Fruit fly (Drosophila melanogaster) whole organism, embryonic: ENCODE data around the gene Ntf-2r.
A peak's percentile ranks its signal among the peaks of the same experiment; 100 is the strongest.

ENCODE experiments used
- B-H2 ChIP-seq: fragments of 200-800 bp; sonication (Bioruptor generic); optimal IDR thresholded peaks from 2 replicates; lab custom pipeline; 2018; ENCODE audit warnings: missing biosample characterization, mild to moderate bottlenecking, missing genetic modification characterization
- CG10431 ChIP-seq: fragments of 200-800 bp; sonication (Bioruptor generic); optimal IDR thresholded peaks from 3 replicates; lab custom pipeline; 2018; ENCODE audit warnings: missing biosample characterization, mild to moderate bottlenecking, missing genetic modification characterization
- CG12942 ChIP-seq: fragments of 200-800 bp; sonication (Bioruptor generic); optimal IDR thresholded peaks from 3 replicates; lab custom pipeline; 2016; ENCODE audit warnings: missing biosample characterization, missing genetic modification characterization
- CG13123 ChIP-seq: fragments of 200-800 bp; sonication (Bioruptor generic); optimal IDR thresholded peaks from 2 replicates; lab custom pipeline; 2016; ENCODE audit warnings: missing biosample characterization, missing genetic modification characterization
- CG13296 ChIP-seq: fragments of 200-800 bp; sonication (Bioruptor generic); optimal IDR thresholded peaks from 3 replicates; lab custom pipeline; 2018; ENCODE audit warnings: missing biosample characterization, mild to moderate bottlenecking, missing genetic modification characterization
- CG15479 ChIP-seq: fragments of 200-800 bp; sonication (Bioruptor generic); optimal IDR thresholded peaks from 3 replicates; lab custom pipeline; 2019; ENCODE audit warnings: missing biosample characterization, mild to moderate bottlenecking, missing genetic modification characterization, moderate library complexity
- CG17612 ChIP-seq: fragments of 200-800 bp; sonication (Bioruptor generic); IDR thresholded peaks from 2 replicates; pipeline ENCODE4 v1.3.6; 2022; ENCODE audit warnings: missing biosample characterization, missing genetic modification characterization
- CG17802 ChIP-seq: fragments of 200-800 bp; sonication (Bioruptor generic); optimal IDR thresholded peaks from 2 replicates; lab custom pipeline; 2018; ENCODE audit warnings: missing biosample characterization, mild to moderate bottlenecking, missing genetic modification characterization, moderate library complexity
- CG17912 ChIP-seq: fragments of 200-800 bp; sonication (Bioruptor generic); optimal IDR thresholded peaks from 2 replicates; lab custom pipeline; 2018; ENCODE audit warnings: missing biosample characterization, mild to moderate bottlenecking, missing genetic modification characterization
- CG18011 ChIP-seq: fragments of 200-800 bp; sonication (Bioruptor generic); optimal IDR thresholded peaks from 2 replicates; lab custom pipeline; 2017; ENCODE audit warnings: missing biosample characterization, missing genetic modification characterization, mild to moderate bottlenecking, moderate library complexity, missing genotype
- CG1832 ChIP-seq: fragments of 200-800 bp; sonication (Bioruptor generic); optimal IDR thresholded peaks from 2 replicates; lab custom pipeline; 2017; ENCODE audit warnings: missing biosample characterization, mild to moderate bottlenecking, missing genetic modification characterization, inconsistent platforms
- CG2199 ChIP-seq: fragments of 200-800 bp; sonication (Bioruptor generic); IDR thresholded peaks from 3 replicates; pipeline ENCODE4 v1.3.6; 2022; ENCODE audit warnings: missing biosample characterization, missing genetic modification characterization
- CG34376 ChIP-seq: fragments of 200-800 bp; sonication (Bioruptor generic); optimal IDR thresholded peaks from 2 replicates; lab custom pipeline; 2018; ENCODE audit warnings: missing biosample characterization, mild to moderate bottlenecking, missing genetic modification characterization
- CG42726 ChIP-seq: fragments of 200-800 bp; sonication (Bioruptor generic); IDR thresholded peaks from 2 replicates; pipeline ENCODE4 v1.3.6; 2022; ENCODE audit warnings: missing biosample characterization, missing genetic modification characterization; ENCODE audit not compliant: partially characterized antibody
- CG4617 ChIP-seq: fragments of 200-800 bp; sonication (Bioruptor generic); optimal IDR thresholded peaks from 3 replicates; lab custom pipeline; 2016; ENCODE audit warnings: missing biosample characterization, missing genetic modification characterization, borderline replicate concordance
- CG4854 ChIP-seq: fragments of 200-800 bp; sonication (Bioruptor generic); optimal IDR thresholded peaks from 2 replicates; lab custom pipeline; 2016; ENCODE audit warnings: missing biosample characterization, missing genetic modification characterization, inconsistent platforms
- CG6689 ChIP-seq: fragments of 200-800 bp; sonication (Bioruptor generic); IDR thresholded peaks from 2 replicates; pipeline ENCODE4 v1.3.6; 2022; ENCODE audit warnings: missing biosample characterization, missing genetic modification characterization
- CG7839 ChIP-seq: fragments of 200-800 bp; sonication (Bioruptor generic); optimal IDR thresholded peaks from 3 replicates; lab custom pipeline; 2018; ENCODE audit warnings: missing biosample characterization, mild to moderate bottlenecking, missing genetic modification characterization, moderate library complexity
- D19A ChIP-seq: fragments of 200-800 bp; optimal IDR thresholded peaks from 3 replicates; lab custom pipeline; 2019; ENCODE audit warnings: missing biosample characterization, mild to moderate bottlenecking, missing genetic modification characterization, moderate library complexity
- Dek ChIP-seq: fragments of 200-800 bp; sonication (Bioruptor generic); optimal IDR thresholded peaks from 3 replicates; lab custom pipeline; 2019; ENCODE audit warnings: missing biosample characterization, mild to moderate bottlenecking, missing genetic modification characterization, moderate library complexity
- Hsf ChIP-seq: fragments of 200-800 bp; sonication (Bioruptor generic); optimal IDR thresholded peaks from 3 replicates; lab custom pipeline; 2016; ENCODE audit warnings: missing biosample characterization, missing genetic modification characterization
- Lhr ChIP-seq: fragments of 200-800 bp; sonication (Bioruptor generic); optimal IDR thresholded peaks from 3 replicates; lab custom pipeline; 2017; ENCODE audit warnings: mild to moderate bottlenecking, missing biosample characterization, missing genetic modification reagents, missing genetic modification characterization
- Ptx1 ChIP-seq: fragments of 200-800 bp; sonication (Bioruptor generic); IDR thresholded peaks from 2 replicates; pipeline ENCODE4 v1.3.6; 2022; ENCODE audit warnings: missing biosample characterization, missing genetic modification characterization
- Sox100B ChIP-seq: fragments of 200-800 bp; sonication (Bioruptor generic); optimal IDR thresholded peaks from 3 replicates; lab custom pipeline; 2018; ENCODE audit warnings: missing biosample characterization, mild to moderate bottlenecking, missing genetic modification characterization
- ab ChIP-seq: fragments of 200-800 bp; sonication (Bioruptor generic); optimal IDR thresholded peaks from 2 replicates; lab custom pipeline; 2016; ENCODE audit warnings: missing biosample characterization, missing genetic modification characterization
- amos ChIP-seq: fragments of 200-800 bp; sonication (Bioruptor generic); IDR thresholded peaks from 2 replicates; pipeline ENCODE4 v1.3.6; 2022; ENCODE audit warnings: missing biosample characterization, missing genetic modification characterization; ENCODE audit not compliant: partially characterized antibody
- az2 ChIP-seq: fragments of 200-800 bp; sonication (Bioruptor generic); optimal IDR thresholded peaks from 3 replicates; lab custom pipeline; 2016; ENCODE audit warnings: missing biosample characterization, missing genetic modification characterization
- chinmo ChIP-seq: fragments of 200-800 bp; sonication (Bioruptor generic); IDR thresholded peaks from 4 replicates; pipeline ENCODE4 v1.3.6; 2022; ENCODE audit warnings: missing biosample characterization, missing genetic modification characterization; ENCODE audit not compliant: partially characterized antibody
- dati ChIP-seq: fragments of 200-800 bp; sonication (Bioruptor generic); IDR thresholded peaks from 2 replicates; pipeline ENCODE4 v1.3.6; 2022; ENCODE audit warnings: missing biosample characterization, missing genetic modification characterization
- gfzf ChIP-seq: fragments of 200-800 bp; sonication (Bioruptor generic); optimal IDR thresholded peaks from 2 replicates; lab custom pipeline; 2016; ENCODE audit warnings: missing biosample characterization, mild to moderate bottlenecking, missing genetic modification characterization, moderate library complexity
- jing ChIP-seq: fragments of 200-800 bp; sonication (Bioruptor generic); optimal IDR thresholded peaks from 2 replicates; lab custom pipeline; 2018; ENCODE audit warnings: missing biosample characterization, mild to moderate bottlenecking, missing genetic modification characterization
- kni ChIP-seq: fragments of 200-800 bp; sonication (Bioruptor generic); optimal IDR thresholded peaks from 3 replicates; lab custom pipeline; 2017; ENCODE audit warnings: mild to moderate bottlenecking, missing biosample characterization, missing genetic modification reagents, missing genetic modification characterization
- lov ChIP-seq, 2 experiments: fragments of 200-800 bp in 1 of 2; fragments of >200 bp in 1 of 2; sonication (Bioruptor generic) in 1 of 2; IDR thresholded peaks in 1 of 2; optimal IDR thresholded peaks in 1 of 2; 2 replicates in 1 of 2; 3 replicates in 1 of 2; pipeline versions ENCODE4 v1.3.6 to Lab custom; 2017 to 2022; ENCODE audit warnings: missing biosample characterization in 1 of 2, missing genetic modification characterization in 1 of 2
- oc ChIP-seq: fragments of 200-800 bp; sonication (Bioruptor generic); optimal IDR thresholded peaks from 2 replicates; lab custom pipeline; 2018; ENCODE audit warnings: missing biosample characterization, mild to moderate bottlenecking, missing genetic modification characterization, moderate library complexity
- onecut ChIP-seq: fragments of 200-800 bp; sonication (Bioruptor generic); IDR thresholded peaks from 2 replicates; pipeline ENCODE4 v1.3.6; 2022; ENCODE audit warnings: missing biosample characterization, missing genetic modification characterization
- pfk ChIP-seq: fragments of 200-800 bp; sonication (Bioruptor generic); optimal IDR thresholded peaks from 2 replicates; lab custom pipeline; 2018; ENCODE audit warnings: missing biosample characterization, mild to moderate bottlenecking, missing genetic modification characterization, moderate library complexity
- phol ChIP-seq: fragments of 200-800 bp; sonication (Bioruptor generic); optimal IDR thresholded peaks from 3 replicates; lab custom pipeline; 2018; ENCODE audit warnings: missing biosample characterization, mild to moderate bottlenecking, missing genetic modification characterization, moderate library complexity
- pros ChIP-seq: fragments of 200-800 bp; sonication (Bioruptor generic); optimal IDR thresholded peaks from 3 replicates; lab custom pipeline; 2019; ENCODE audit warnings: missing biosample characterization, mild to moderate bottlenecking, missing genetic modification characterization, moderate library complexity
- schlank ChIP-seq: fragments of 200-800 bp; sonication (Bioruptor generic); optimal IDR thresholded peaks from 2 replicates; lab custom pipeline; 2018; ENCODE audit warnings: missing biosample characterization, mild to moderate bottlenecking, missing genetic modification characterization
- sd ChIP-seq: fragments of 200-800 bp; sonication (Bioruptor generic); optimal IDR thresholded peaks from 3 replicates; lab custom pipeline; 2018; ENCODE audit warnings: missing biosample characterization, mild to moderate bottlenecking, missing genetic modification characterization, moderate library complexity
- sr ChIP-seq: fragments of 200-800 bp; sonication (Bioruptor generic); IDR thresholded peaks from 3 replicates; pipeline ENCODE4 v1.3.6; 2022; ENCODE audit warnings: missing biosample characterization, missing genetic modification characterization
- tin ChIP-seq: fragments of 200-800 bp; sonication (Bioruptor generic); optimal IDR thresholded peaks from 3 replicates; lab custom pipeline; 2016; ENCODE audit warnings: missing biosample characterization, missing genetic modification characterization
- unpg ChIP-seq: fragments of 200-800 bp; sonication (Bioruptor generic); optimal IDR thresholded peaks from 3 replicates; lab custom pipeline; 2018; ENCODE audit warnings: missing biosample characterization, mild to moderate bottlenecking, missing genetic modification characterization, moderate library complexity
- vfl ChIP-seq: fragments of 200-800 bp; sonication (Bioruptor generic); optimal IDR thresholded peaks from 2 replicates; lab custom pipeline; 2016; ENCODE audit warnings: missing biosample characterization, missing genetic modification characterization
- wek ChIP-seq: fragments of 200-800 bp; sonication (Bioruptor generic); optimal IDR thresholded peaks from 3 replicates; lab custom pipeline; 2018; ENCODE audit warnings: missing biosample characterization, mild to moderate bottlenecking, missing genetic modification characterization, moderate library complexity
- zf30C ChIP-seq: fragments of 200-800 bp; sonication (Bioruptor generic); optimal IDR thresholded peaks from 3 replicates; lab custom pipeline; 2018; ENCODE audit warnings: missing biosample characterization, mild to moderate bottlenecking, missing genetic modification characterization

Ntf-2r gene

DNA sequence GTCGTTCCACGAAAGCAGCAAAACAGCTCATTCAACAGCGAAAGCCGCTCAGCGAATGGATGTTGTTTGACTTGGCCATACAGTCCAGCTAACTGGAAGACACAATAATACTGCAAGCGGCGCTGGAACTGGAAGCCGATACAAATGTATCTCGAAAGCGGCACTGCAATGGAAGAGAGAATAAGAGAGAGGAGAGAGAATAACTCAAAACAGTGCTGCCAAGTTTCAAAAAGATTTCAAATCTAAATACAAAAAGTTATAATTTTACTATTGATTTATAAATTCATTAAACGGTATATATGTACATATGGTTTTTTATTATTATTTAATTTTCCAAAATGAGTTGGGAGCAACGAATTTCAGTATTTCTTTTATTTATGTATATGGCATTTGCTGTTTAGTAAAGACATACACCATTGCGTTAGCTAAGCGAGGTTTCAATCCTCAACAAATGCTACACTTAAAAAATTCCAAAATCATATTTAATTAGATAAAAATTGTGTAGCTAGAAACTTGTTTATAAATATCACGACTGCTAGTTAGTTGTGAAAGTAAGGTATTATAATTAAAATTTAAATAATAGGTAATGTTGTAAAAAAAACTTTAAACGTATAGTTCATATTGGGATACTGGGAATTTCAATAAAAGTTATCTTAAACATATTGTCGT is 30.1 kb downstream of the Ntf-2r start, which contains the start of gene CG10283 (continued):
- TF ChIP-seq CG18011 (GFP tag; lab: Kevin White, UChicago) (no peak), CG42726 (GFP tag; lab: Robert Waterston, UW) (peak; percentile 45; the same call in 1 of the 2 replicates), Lhr (GFP tag; lab: Kevin White, UChicago) (peak; percentile 61), CG12942 (GFP tag; lab: Kevin White, UChicago) (peak; percentile 39), pfk (GFP tag; lab: Kevin White, UChicago) (no peak), CG4617 (GFP tag; lab: Kevin White, UChicago) (peak; percentile 23), az2 (peak; percentile 27)

DNA sequence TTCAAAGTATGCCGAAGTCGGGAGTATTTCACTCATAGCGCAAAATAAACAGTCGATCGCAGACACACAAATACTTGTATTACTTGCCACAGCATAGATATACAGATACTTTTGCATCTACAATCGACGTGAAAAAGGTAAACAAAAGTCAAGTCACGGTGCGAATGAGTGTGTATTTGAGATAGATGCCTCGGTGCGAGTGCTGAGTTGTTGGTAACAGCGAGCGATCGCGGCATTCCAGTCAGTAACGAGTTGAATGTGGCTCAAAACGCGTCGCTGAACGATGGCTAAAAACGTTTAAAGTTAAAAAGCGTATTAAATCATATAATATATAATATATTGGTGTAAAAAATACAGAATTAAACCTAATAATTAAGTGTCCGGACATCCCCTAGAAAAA is 30.8 kb downstream of the Ntf-2r start, which contains the start of gene grnd:
TSS of gene grnd (plus strand) at position 207 of the 400 bp plus-strand sequence.
- TF ChIP-seq onecut (no peak), ab (GFP tag; lab: Kevin White, UChicago) (no peak), gfzf (no peak), chinmo (GFP tag; lab: Robert Waterston, UW) (peak; percentile 79; the same call in 1 of the 4 replicates), Lhr (GFP tag; lab: Kevin White, UChicago) (no peak), CG13296 (GFP tag; lab: Kevin White, UChicago) (no peak), B-H2 (GFP tag; lab: Kevin White, UChicago) (no peak), Sox100B (no peak), Ptx1 (GFP tag; lab: Robert Waterston, UW) (no peak), dati (GFP tag; lab: Robert Waterston, UW) (no peak), lov (optimal IDR thresholded peaks at IDR 0.05; lab: Kevin White, UChicago) (no peak), lov (GFP tag; IDR thresholded peaks at IDR 0.05; lab: Robert Waterston, UW) (no peak), tin (GFP tag; lab: Kevin White, UChicago) (no peak), CG17912 (GFP tag; lab: Kevin White, UChicago) (no peak), unpg (no peak), sr (no peak), sd (tag; lab: Kevin White, UChicago) (peak; percentile 93), phol (tag; lab: Kevin White, UChicago) (no peak), CG15479 (GFP tag; lab: Kevin White, UChicago) (no peak), D19A (tag; lab: Kevin White, UChicago) (no peak), oc (tag; lab: Kevin White, UChicago) (no peak), Hsf (GFP tag; lab: Kevin White, UChicago) (no peak), CG6689 (no peak), zf30C (GFP tag; lab: Kevin White, UChicago) (no peak), CG4854 (GFP tag; lab: Kevin White, UChicago) (no peak), CG1832 (no peak), CG34376 (GFP tag; lab: Kevin White, UChicago) (no peak), CG13123 (GFP tag; lab: Kevin White, UChicago) (no peak), jing (no peak), CG17802 (no peak), pros (peak; percentile 29), schlank (tag; lab: Kevin White, UChicago) (no peak), CG7839 (tag; lab: Kevin White, UChicago) (no peak), Dek (tag; lab: Kevin White, UChicago) (no peak), CG2199 (GFP tag; lab: Robert Waterston, UW) (peak; percentile 64; the same call in 1 of the 3 replicates), wek (peak; percentile 9), kni (peak; percentile 43), CG10431 (GFP tag; lab: Kevin White, UChicago) (no peak), CG17612 (GFP tag; lab: Robert Waterston, UW) (no peak), vfl (no peak), amos (peak; percentile 26; the same call in 1 of the 2 replicates)
